Worm (Caenorhabditis elegans): ENCODE measurements around the gene tag-89.

- TF ChIP-seq ama-1 (optimal IDR thresholded peaks at IDR 0.05) (no peak), flt-1 (GFP tag; IDR thresholded peaks at IDR 0.05) (no peak)
Observed at ce11 chrIV:11359769-11360168, 34.6 kb upstream of the tag-89 start, which contains the start of gene klp-12.
